Fruit fly (Drosophila melanogaster) whole organism, prepupa: ENCODE measurements around the gene nmdyn-D7.

Experiments used
- Blimp-1 ChIP-seq: fragments of 200-800 bp; sonication (Bioruptor generic); optimal IDR thresholded peaks from 3 replicates; lab custom pipeline; 2017; ENCODE audit warnings: missing biosample characterization, missing genetic modification characterization, mild to moderate bottlenecking, moderate library complexity, missing genetic modification reagents
- CG10631 ChIP-seq: fragments of 200-800 bp; sonication (Bioruptor generic); optimal IDR thresholded peaks from 2 replicates; lab custom pipeline; 2016; ENCODE audit warnings: missing biosample characterization, missing genetic modification characterization
- CG10669 ChIP-seq: fragments of 200-800 bp; sonication (Bioruptor generic); optimal IDR thresholded peaks from 3 replicates; lab custom pipeline; 2018; ENCODE audit warnings: missing biosample characterization, mild to moderate bottlenecking, missing genetic modification characterization, moderate library complexity
- CG11294 ChIP-seq: fragments of 200-800 bp; sonication (Bioruptor generic); IDR thresholded peaks from 2 replicates; pipeline ENCODE4 v1.3.6; 2022; ENCODE audit warnings: missing biosample characterization, missing genetic modification characterization
- CG11762 ChIP-seq: fragments of 200-800 bp; sonication (Bioruptor generic); optimal IDR thresholded peaks from 3 replicates; lab custom pipeline; 2016; ENCODE audit warnings: missing biosample characterization, missing genetic modification characterization; ENCODE audit not compliant: insufficient read depth
- CG11902 ChIP-seq: fragments of 200-800 bp; sonication (Bioruptor generic); optimal IDR thresholded peaks from 3 replicates; lab custom pipeline; 2016; ENCODE audit warnings: missing biosample characterization, missing genetic modification characterization
- CG15336 ChIP-seq: fragments of 200-800 bp; sonication (Bioruptor generic); IDR thresholded peaks from 2 replicates; pipeline ENCODE4 v1.3.6; 2022; ENCODE audit warnings: missing biosample characterization, missing genetic modification characterization
- CG1621 ChIP-seq: fragments of 200-800 bp; sonication (Bioruptor generic); optimal IDR thresholded peaks from 3 replicates; lab custom pipeline; 2018; ENCODE audit warnings: missing biosample characterization, mild to moderate bottlenecking, missing genetic modification characterization
- CG16779 ChIP-seq: fragments of 200-800 bp; sonication (Bioruptor generic); optimal IDR thresholded peaks from 3 replicates; lab custom pipeline; 2017; ENCODE audit warnings: missing biosample characterization, mild to moderate bottlenecking, missing genetic modification characterization
- CG3032 ChIP-seq: fragments of 200-800 bp; optimal IDR thresholded peaks from 2 replicates; lab custom pipeline; 2019; ENCODE audit warnings: missing biosample characterization, mild to moderate bottlenecking, missing genetic modification characterization, moderate library complexity
- CG31627 ChIP-seq: fragments of 200-800 bp; sonication (Bioruptor generic); optimal IDR thresholded peaks from 3 replicates; lab custom pipeline; 2016; ENCODE audit warnings: missing biosample characterization, missing genetic modification characterization
- CG34406 ChIP-seq: fragments of 200-800 bp; sonication (Bioruptor generic); optimal IDR thresholded peaks from 3 replicates; lab custom pipeline; 2016; ENCODE audit warnings: missing biosample characterization, missing genetic modification characterization
- CG3919 ChIP-seq: fragments of 200-800 bp; sonication (Bioruptor generic); optimal IDR thresholded peaks from 3 replicates; lab custom pipeline; 2016; ENCODE audit warnings: missing biosample characterization, missing genetic modification characterization
- CG4318 ChIP-seq: fragments of 200-800 bp; sonication (Bioruptor generic); optimal IDR thresholded peaks from 3 replicates; lab custom pipeline; 2017; ENCODE audit warnings: missing biosample characterization, mild to moderate bottlenecking, missing genetic modification characterization
- CG6163 ChIP-seq: fragments of 200-800 bp; sonication (Bioruptor generic); IDR thresholded peaks from 3 replicates; pipeline ENCODE4 v1.3.6; 2022; ENCODE audit warnings: missing biosample characterization, missing genetic modification characterization
- CG6276 ChIP-seq: fragments of 200-800 bp; sonication (Bioruptor generic); optimal IDR thresholded peaks from 2 replicates; lab custom pipeline; 2017; ENCODE audit warnings: missing biosample characterization, mild to moderate bottlenecking, missing genetic modification characterization
- CG6792 ChIP-seq: fragments of 200-800 bp; sonication (Bioruptor generic); optimal IDR thresholded peaks from 3 replicates; lab custom pipeline; 2016; ENCODE audit warnings: missing biosample characterization, missing genetic modification characterization
- CG7368 ChIP-seq: fragments of 200-800 bp; sonication (Bioruptor generic); optimal IDR thresholded peaks from 3 replicates; lab custom pipeline; 2016; ENCODE audit warnings: missing biosample characterization, missing genetic modification characterization
- CG8119 ChIP-seq: fragments of 200-800 bp; sonication (Bioruptor generic); IDR thresholded peaks from 3 replicates; pipeline ENCODE4 v1.3.6; 2022; ENCODE audit warnings: missing biosample characterization, missing genetic modification characterization
- CG8319 ChIP-seq: fragments of 200-800 bp; sonication (Bioruptor generic); optimal IDR thresholded peaks from 3 replicates; lab custom pipeline; 2016; ENCODE audit warnings: missing biosample characterization, missing genetic modification characterization
- CG9139 ChIP-seq: fragments of 200-800 bp; sonication (Bioruptor generic); optimal IDR thresholded peaks from 3 replicates; lab custom pipeline; 2017; ENCODE audit warnings: missing biosample characterization, mild to moderate bottlenecking, missing genetic modification characterization
- Eip75B ChIP-seq: fragments of 200-800 bp; sonication (Bioruptor generic); optimal IDR thresholded peaks from 3 replicates; lab custom pipeline; 2016; ENCODE audit warnings: missing biosample characterization, missing genetic modification characterization
- Eip78C ChIP-seq: fragments of 200-800 bp; sonication (Bioruptor generic); peaks from one replicate; lab custom pipeline; 2016; ENCODE audit warnings: missing biosample characterization, missing genetic modification characterization
- Eip93F ChIP-seq: fragments of 200-800 bp; sonication (Bioruptor generic); optimal IDR thresholded peaks from 2 replicates; lab custom pipeline; 2016; ENCODE audit warnings: missing biosample characterization, mild to moderate bottlenecking, missing genetic modification characterization
- Hr38 ChIP-seq: sonication (Bioruptor generic); optimal IDR thresholded peaks from 2 replicates; lab custom pipeline; 2016; ENCODE audit warnings: missing biosample characterization, missing genetic modification characterization
- Hr39 ChIP-seq: fragments of 200-800 bp; sonication (Bioruptor generic); optimal IDR thresholded peaks from 2 replicates; lab custom pipeline; 2016; ENCODE audit warnings: missing biosample characterization, missing genetic modification characterization
- Hr4 ChIP-seq: fragments of 200-800 bp; sonication (Bioruptor generic); optimal IDR thresholded peaks from 3 replicates; lab custom pipeline; 2016; ENCODE audit warnings: missing biosample characterization, missing genetic modification characterization
- Met ChIP-seq: fragments of 200-800 bp; sonication (Bioruptor generic); optimal IDR thresholded peaks from 3 replicates; lab custom pipeline; 2016; ENCODE audit warnings: missing biosample characterization, missing genetic modification characterization
- OdsH ChIP-seq: fragments of 200-800 bp; sonication (Bioruptor generic); optimal IDR thresholded peaks from 3 replicates; lab custom pipeline; 2016; ENCODE audit warnings: missing biosample characterization, missing genetic modification characterization
- Sox102F ChIP-seq: fragments of 200-800 bp; sonication (Bioruptor generic); optimal IDR thresholded peaks from 2 replicates; lab custom pipeline; 2016; ENCODE audit warnings: missing biosample characterization, mild to moderate bottlenecking, missing genetic modification characterization
- Sox14 ChIP-seq: fragments of 200-800 bp; sonication (Bioruptor generic); optimal IDR thresholded peaks from 3 replicates; lab custom pipeline; 2016; ENCODE audit warnings: missing biosample characterization, missing genetic modification characterization
- Sox15 ChIP-seq: fragments of 200-800 bp; sonication (Bioruptor generic); optimal IDR thresholded peaks from 3 replicates; lab custom pipeline; 2016; ENCODE audit warnings: missing biosample characterization, missing genetic modification characterization
- achi ChIP-seq: fragments of 200-800 bp; sonication (Bioruptor generic); optimal IDR thresholded peaks from 3 replicates; lab custom pipeline; 2016; ENCODE audit warnings: missing biosample characterization, missing genetic modification characterization
- acj6 ChIP-seq: fragments of 200-800 bp; sonication (Bioruptor generic); optimal IDR thresholded peaks from 3 replicates; lab custom pipeline; 2016; ENCODE audit warnings: missing biosample characterization, missing genetic modification characterization
- dsx ChIP-seq: fragments of 200-800 bp; optimal IDR thresholded peaks from 3 replicates; lab custom pipeline; 2019; ENCODE audit warnings: missing biosample characterization, mild to moderate bottlenecking, missing genetic modification characterization, moderate library complexity; ENCODE audit not compliant: poor library complexity, severe bottlenecking
- eg ChIP-seq: fragments of 200-800 bp; sonication (Bioruptor generic); IDR thresholded peaks from 3 replicates; pipeline ENCODE4 v1.3.6; 2022; ENCODE audit warnings: missing biosample characterization, missing genetic modification characterization
- esn ChIP-seq: fragments of 200-800 bp; sonication (Bioruptor generic); optimal IDR thresholded peaks from 2 replicates; lab custom pipeline; 2016; ENCODE audit warnings: missing biosample characterization, mild to moderate bottlenecking, missing genetic modification characterization, moderate library complexity
- fd59A ChIP-seq: fragments of 200-800 bp; sonication (Bioruptor generic); optimal IDR thresholded peaks from 2 replicates; lab custom pipeline; 2017; ENCODE audit warnings: missing biosample characterization, mild to moderate bottlenecking, missing genetic modification characterization, missing genetic modification reagents
- fd85E ChIP-seq: fragments of 200-800 bp; sonication (Bioruptor generic); optimal IDR thresholded peaks from 3 replicates; lab custom pipeline; 2016; ENCODE audit warnings: missing biosample characterization, missing genetic modification characterization
- fkh ChIP-seq: fragments of 200-800 bp; sonication (Bioruptor generic); optimal IDR thresholded peaks from 3 replicates; lab custom pipeline; 2017; ENCODE audit warnings: missing biosample characterization, mild to moderate bottlenecking, missing genetic modification characterization, moderate library complexity
- lz ChIP-seq: fragments of 200-800 bp; sonication (Bioruptor generic); optimal IDR thresholded peaks from 3 replicates; lab custom pipeline; 2016; ENCODE audit warnings: missing biosample characterization, missing genetic modification characterization
- net ChIP-seq: fragments of 200-800 bp; sonication (Bioruptor generic); optimal IDR thresholded peaks from 3 replicates; lab custom pipeline; 2016; ENCODE audit warnings: missing biosample characterization, missing genetic modification characterization
- pdm3 ChIP-seq: fragments of 200-800 bp; sonication (Bioruptor generic); optimal IDR thresholded peaks from 3 replicates; lab custom pipeline; 2016; ENCODE audit warnings: missing biosample characterization, missing genetic modification characterization
- ss ChIP-seq, 2 experiments: fragments of 200-800 bp; sonication (Bioruptor generic); optimal IDR thresholded peaks; 2 replicates in 1 of 2; 3 replicates in 1 of 2; lab custom pipeline; 2017 to 2018; ENCODE audit warnings: mild to moderate bottlenecking in 2 of 2, missing biosample characterization in 2 of 2, missing genetic modification characterization in 2 of 2, moderate library complexity in 1 of 2
- svp ChIP-seq: fragments of 200-800 bp; sonication (Bioruptor generic); peaks from one replicate; lab custom pipeline; 2016; ENCODE audit warnings: missing biosample characterization, missing genetic modification characterization
- topi ChIP-seq: fragments of 200-800 bp; sonication (Bioruptor generic); optimal IDR thresholded peaks from 3 replicates; lab custom pipeline; 2016; ENCODE audit warnings: missing biosample characterization, missing genetic modification characterization
- vri ChIP-seq: fragments of 200-800 bp; sonication (Bioruptor generic); optimal IDR thresholded peaks from 3 replicates; lab custom pipeline; 2016; ENCODE audit warnings: missing biosample characterization, mild to moderate bottlenecking, missing genetic modification characterization

The nmdyn-D7 gene

dm6 chr3R:9679746-9680145 lies at the start of gene nmdyn-D7:
Gene nmdyn-D7 (plus strand): TSS chr3R:9679939.
- peak; percentile 36 for TF ChIP-seq achi
- TF ChIP-seq OdsH (GFP tag; lab: Kevin White, UChicago) = no peak
- TF ChIP-seq acj6 (GFP tag; lab: Kevin White, UChicago) = no peak
- peak; percentile 92 for TF ChIP-seq fkh (GFP tag; lab: Kevin White, UChicago)
- TF ChIP-seq Eip75B (GFP tag; lab: Kevin White, UChicago) = no peak
- TF ChIP-seq esn = peak; percentile 5
- TF ChIP-seq Eip78C (GFP tag; lab: Kevin White, UChicago) = peak; percentile 29
- no peak for TF ChIP-seq lz (GFP tag; lab: Kevin White, UChicago)
- TF ChIP-seq pdm3 = no peak
- peak; percentile 58 for TF ChIP-seq dsx (GFP tag; lab: Kevin White, UChicago)

- TF ChIP-seq CG1621 (tag; lab: Kevin White, UChicago) = peak; percentile 0
- peak in 1 of 2 experiments; percentile 8 for TF ChIP-seq ss (GFP tag; optimal IDR thresholded peaks at IDR 0.05; lab: Kevin White, UChicago)
- TF ChIP-seq acj6 (GFP tag; lab: Kevin White, UChicago) = no peak
- peak; percentile 10 for TF ChIP-seq vri (GFP tag; lab: Kevin White, UChicago)
Observed at dm6 chr3R:9630053-9630632, 49.6 kb upstream of the nmdyn-D7 start.

dm6 chr3R:9630633-9631095 lies 49.1 kb upstream of the nmdyn-D7 start, which contains the start of gene Calr:
Gene Calr (minus strand): TSS chr3R:9630851.
- TF ChIP-seq fd59A (GFP tag; lab: Kevin White, UChicago) = no peak
- no peak for TF ChIP-seq Hr39 (GFP tag; lab: Kevin White, UChicago)
- no peak for TF ChIP-seq Hr38
- no peak for TF ChIP-seq lz (GFP tag; lab: Kevin White, UChicago)
- no peak for TF ChIP-seq Blimp-1 (GFP tag; lab: Kevin White, UChicago)
- no peak for TF ChIP-seq Sox15 (GFP tag; lab: Kevin White, UChicago)
- TF ChIP-seq CG11294 = no peak
- no peak for TF ChIP-seq Hr4 (GFP tag; lab: Kevin White, UChicago)
- no peak for TF ChIP-seq CG34406 (GFP tag; lab: Kevin White, UChicago)
- TF ChIP-seq Sox102F (GFP tag; lab: Kevin White, UChicago) = no peak
- peak; percentile 4 for TF ChIP-seq CG3032
- TF ChIP-seq CG10669 (GFP tag; lab: Kevin White, UChicago) = no peak
- TF ChIP-seq acj6 (GFP tag; lab: Kevin White, UChicago) = no peak
- no peak for TF ChIP-seq Met (GFP tag; lab: Kevin White, UChicago)
- TF ChIP-seq fd85E = no peak
- peak; percentile 33 for TF ChIP-seq topi (GFP tag; lab: Kevin White, UChicago)
- TF ChIP-seq Eip78C (GFP tag; lab: Kevin White, UChicago) = peak; percentile 87
- no peak for TF ChIP-seq CG6276 (GFP tag; lab: Kevin White, UChicago)
- no peak for TF ChIP-seq CG9139 (GFP tag; lab: Kevin White, UChicago)
- no peak for TF ChIP-seq CG8319 (GFP tag; lab: Kevin White, UChicago)
- TF ChIP-seq pdm3 = no peak
- TF ChIP-seq vri (GFP tag; lab: Kevin White, UChicago) = peak; percentile 60
- no peak for TF ChIP-seq CG11902 (GFP tag; lab: Kevin White, UChicago)
- no peak for TF ChIP-seq CG16779 (tag; lab: Kevin White, UChicago)
- no peak for TF ChIP-seq CG11762 (GFP tag; lab: Kevin White, UChicago)
- TF ChIP-seq CG31627 (GFP tag; lab: Kevin White, UChicago) = no peak
- no peak for TF ChIP-seq ss (GFP tag; optimal IDR thresholded peaks at IDR 0.05; lab: Kevin White, UChicago)
- no peak for TF ChIP-seq CG4318 (GFP tag; lab: Kevin White, UChicago)
- TF ChIP-seq fkh (GFP tag; lab: Kevin White, UChicago) = peak; percentile 84
- peak; percentile 2 for TF ChIP-seq CG7368
- TF ChIP-seq CG10631 = no peak
- peak; percentile 50 for TF ChIP-seq Eip93F (GFP tag; lab: Kevin White, UChicago)
- no peak for TF ChIP-seq CG6163
- TF ChIP-seq CG3919 (GFP tag; lab: Kevin White, UChicago) = no peak
- TF ChIP-seq eg (GFP tag; lab: Robert Waterston, UW) = no peak
- no peak for TF ChIP-seq CG8119
- no peak for TF ChIP-seq net (GFP tag; lab: Kevin White, UChicago)
- TF ChIP-seq CG6792 (GFP tag; lab: Kevin White, UChicago) = no peak
- TF ChIP-seq esn = peak; percentile 47
- TF ChIP-seq CG15336 = no peak
- TF ChIP-seq Sox14 (GFP tag; lab: Kevin White, UChicago) = no peak
- TF ChIP-seq svp = peak; percentile 89
